Worm (Caenorhabditis elegans) whole organism, L2 larva: ENCODE measurements around the gene ceh-76.

Experiments
- C34F6.9 ChIP-seq: fragments of 150-350 bp; optimal IDR thresholded peaks from 2 replicates; lab custom pipeline; 2014; ENCODE audit warnings: missing biosample characterization, missing genetic modification characterization
- F13H6.1 ChIP-seq: sonication (generic microtip); optimal IDR thresholded peaks from 2 replicates; lab custom pipeline; 2016; ENCODE audit warnings: missing genetic modification characterization, missing compliant biosample characterization
- R02D3.7 ChIP-seq: fragments of 150-350 bp; optimal IDR thresholded peaks from 2 replicates; lab custom pipeline; 2014; ENCODE audit warnings: missing biosample characterization, missing genetic modification characterization
- ZK546.5 ChIP-seq: sonication (generic microtip); optimal IDR thresholded peaks from 2 replicates; lab custom pipeline; 2017; ENCODE audit warnings: missing biosample characterization, missing genetic modification characterization
- ama-1 ChIP-seq: fragments of 150-350 bp; optimal IDR thresholded peaks from 2 replicates; lab custom pipeline; 2018; ENCODE audit warnings: inconsistent platforms
- blmp-1 ChIP-seq: sonication (generic microtip); optimal IDR thresholded peaks from 2 replicates; lab custom pipeline; 2017; ENCODE audit warnings: missing genetic modification characterization, mild to moderate bottlenecking, missing compliant biosample characterization, antibody characterized with exemption, moderate library complexity; ENCODE audit not compliant: insufficient read depth
- ceh-82 ChIP-seq: fragments of 150-350 bp; optimal IDR thresholded peaks from 2 replicates; lab custom pipeline; 2014; ENCODE audit warnings: missing biosample characterization, missing genetic modification characterization
- crh-2 ChIP-seq: sonication (generic microtip); optimal IDR thresholded peaks from 2 replicates; lab custom pipeline; 2017; ENCODE audit warnings: missing biosample characterization, missing genetic modification characterization
- dmd-4 ChIP-seq: sonication (generic microtip); optimal IDR thresholded peaks from 2 replicates; lab custom pipeline; 2017; ENCODE audit warnings: missing biosample characterization, missing genetic modification characterization
- egl-27 ChIP-seq: sonication (generic microtip); optimal IDR thresholded peaks from 3 replicates; lab custom pipeline; 2017; ENCODE audit warnings: missing biosample characterization, missing genetic modification reagents, missing genetic modification characterization
- elt-1 ChIP-seq: fragments of 150-350 bp; optimal IDR thresholded peaks from 2 replicates; lab custom pipeline; 2014; ENCODE audit warnings: missing biosample characterization, missing genetic modification characterization
- elt-3 ChIP-seq: sonication (generic microtip); optimal IDR thresholded peaks from 2 replicates; lab custom pipeline; 2017; ENCODE audit warnings: missing biosample characterization, missing genetic modification characterization
- fos-1 ChIP-seq: fragments of 150-350 bp; optimal IDR thresholded peaks from 2 replicates; lab custom pipeline; 2014; ENCODE audit warnings: missing biosample characterization, missing genetic modification characterization
- gmeb-1 ChIP-seq: fragments of 150-350 bp; optimal IDR thresholded peaks from 2 replicates; lab custom pipeline; 2014; ENCODE audit warnings: missing biosample characterization, missing genetic modification characterization
- lin-11 ChIP-seq: fragments of 150-350 bp; sonication (generic microtip); optimal IDR thresholded peaks from 2 replicates; lab custom pipeline; 2014; ENCODE audit warnings: missing biosample characterization, missing genetic modification characterization, inconsistent platforms, mixed read lengths
- lin-39 ChIP-seq: fragments of 150-350 bp; optimal IDR thresholded peaks from 2 replicates; lab custom pipeline; 2014; ENCODE audit warnings: missing biosample characterization, missing genetic modification reagents, missing genetic modification characterization
- lsy-2 ChIP-seq, 2 experiments: fragments of 150-350 bp in 1 of 2; sonication (generic microtip) in 1 of 2; optimal IDR thresholded peaks; 2 replicates each; lab custom pipeline; 2014 to 2017; ENCODE audit warnings: missing biosample characterization in 2 of 2, missing genetic modification characterization in 2 of 2
- mab-5 ChIP-seq: fragments of 150-350 bp; optimal IDR thresholded peaks from 2 replicates; lab custom pipeline; 2014; ENCODE audit warnings: missing biosample characterization, missing genetic modification characterization
- mdl-1 ChIP-seq, 2 experiments: fragments of 150-350 bp in 1 of 2; sonication (generic microtip) in 1 of 2; optimal IDR thresholded peaks; 2 replicates each; lab custom pipeline; 2017; ENCODE audit warnings: missing biosample characterization in 2 of 2, missing genetic modification characterization in 2 of 2
- nhr-11 ChIP-seq: fragments of 150-350 bp; optimal IDR thresholded peaks from 2 replicates; lab custom pipeline; 2014; ENCODE audit warnings: missing biosample characterization, missing genetic modification characterization
- nhr-12 ChIP-seq: fragments of 150-350 bp; optimal IDR thresholded peaks from 2 replicates; lab custom pipeline; 2014; ENCODE audit warnings: missing biosample characterization, missing genetic modification characterization
- nhr-129 ChIP-seq: fragments of 150-350 bp; optimal IDR thresholded peaks from 2 replicates; lab custom pipeline; 2014; ENCODE audit warnings: missing biosample characterization, missing genetic modification characterization
- nhr-23 ChIP-seq: fragments of 150-350 bp; optimal IDR thresholded peaks from 2 replicates; lab custom pipeline; 2014; ENCODE audit warnings: missing biosample characterization, missing genetic modification reagents, missing genetic modification characterization
- nhr-25 ChIP-seq: fragments of 150-350 bp; sonication (generic microtip); optimal IDR thresholded peaks from 3 replicates; lab custom pipeline; 2014; ENCODE audit warnings: missing biosample characterization, missing genetic modification characterization
- nhr-6 ChIP-seq: fragments of 150-350 bp; optimal IDR thresholded peaks from 2 replicates; lab custom pipeline; 2014; ENCODE audit warnings: missing biosample characterization, missing genetic modification characterization
- sem-4 ChIP-seq: fragments of 150-350 bp; optimal IDR thresholded peaks from 2 replicates; lab custom pipeline; 2014; ENCODE audit warnings: missing biosample characterization, missing genetic modification reagents, missing genetic modification characterization
- skn-1 ChIP-seq: sonication (generic microtip); optimal IDR thresholded peaks from 2 replicates; lab custom pipeline; 2017; ENCODE audit warnings: missing biosample characterization, missing genetic modification characterization
- sma-3 ChIP-seq: sonication (generic microtip); optimal IDR thresholded peaks from 2 replicates; lab custom pipeline; 2016; ENCODE audit warnings: missing genetic modification reagents, missing genetic modification characterization, missing compliant biosample characterization
- sma-9 ChIP-seq, 2 experiments: fragments of 150-350 bp in 1 of 2; sonication (generic microtip) in 1 of 2; optimal IDR thresholded peaks; 2 replicates each; lab custom pipeline; 2014 to 2016; ENCODE audit warnings: missing genetic modification characterization in 2 of 2, mild to moderate bottlenecking in 1 of 2, missing biosample characterization in 1 of 2, missing compliant biosample characterization in 1 of 2, missing genetic modification reagents in 1 of 2, moderate library complexity in 1 of 2
- snpc-4 ChIP-seq: fragments of 150-350 bp; optimal IDR thresholded peaks from 2 replicates; lab custom pipeline; 2014; ENCODE audit warnings: missing biosample characterization, missing genetic modification characterization
- unc-39 ChIP-seq: fragments of 150-350 bp; optimal IDR thresholded peaks from 2 replicates; lab custom pipeline; 2014; ENCODE audit warnings: missing biosample characterization, missing genetic modification characterization
- unc-55 ChIP-seq: fragments of 150-350 bp; sonication (generic microtip); optimal IDR thresholded peaks from 3 replicates; lab custom pipeline; 2014; ENCODE audit warnings: missing biosample characterization, missing genetic modification reagents, missing genetic modification characterization
- zag-1 ChIP-seq: fragments of 150-350 bp; optimal IDR thresholded peaks from 2 replicates; lab custom pipeline; 2014; ENCODE audit warnings: missing biosample characterization, missing genetic modification characterization
- ztf-11 ChIP-seq: sonication (generic microtip); optimal IDR thresholded peaks from 2 replicates; lab custom pipeline; 2017; ENCODE audit warnings: missing biosample characterization, missing genetic modification characterization
- ztf-4 ChIP-seq: fragments of 150-350 bp; optimal IDR thresholded peaks from 2 replicates; lab custom pipeline; 2014; ENCODE audit warnings: missing biosample characterization, missing genetic modification characterization

The ceh-76 gene

ce11 chrV:8019783-8020182, 25.3 kb upstream of the ceh-76 start:
- TF ChIP-seq sma-3 (GFP tag; lab: Kevin White, UChicago) (no peak), unc-55 (no peak), sma-9 (GFP tag; optimal IDR thresholded peaks at IDR 0.05; lab: Kevin White, UChicago) (peak; percentile 5), sma-9 (tag; optimal IDR thresholded peaks at IDR 0.05; lab: Kevin White, UChicago) (no peak), fos-1 (tag; lab: Kevin White, UChicago) (peak; percentile 50), egl-27 (tag; lab: Kevin White, UChicago) (no peak), gmeb-1 (no peak), mdl-1 (tag; optimal IDR thresholded peaks at IDR 0.05; lab: Kevin White, UChicago) (no peak)

ce11 chrV:8018919-8019318, 24.4 kb upstream of the ceh-76 start:
- TF ChIP-seq unc-39 (no peak), fos-1 (tag; lab: Kevin White, UChicago) (peak; percentile 62)

- TF ChIP-seq nhr-12 (tag; lab: Kevin White, UChicago) = no peak
- TF ChIP-seq nhr-23 (tag; lab: Kevin White, UChicago) = no peak
- no peak for TF ChIP-seq lin-39 (tag; lab: Kevin White, UChicago)
- TF ChIP-seq R02D3.7 (tag; lab: Kevin White, UChicago) = no peak
- no peak for TF ChIP-seq crh-2 (tag; lab: Kevin White, UChicago)
- TF ChIP-seq lin-11 (tag; lab: Kevin White, UChicago) = no peak
- TF ChIP-seq fos-1 (tag; lab: Kevin White, UChicago) = peak; percentile 97
- TF ChIP-seq nhr-6 (tag; lab: Kevin White, UChicago) = no peak
- peak; percentile 49 for TF ChIP-seq sma-9 (GFP tag; optimal IDR thresholded peaks at IDR 0.05; lab: Kevin White, UChicago)
- no peak for TF ChIP-seq sma-9 (tag; optimal IDR thresholded peaks at IDR 0.05; lab: Kevin White, UChicago)
- TF ChIP-seq snpc-4 (tag; lab: Kevin White, UChicago) = no peak
- peak; percentile 11 for TF ChIP-seq gmeb-1
- no peak for TF ChIP-seq elt-1
- TF ChIP-seq nhr-11 (tag; lab: Kevin White, UChicago) = no peak
- no peak for TF ChIP-seq nhr-129 (tag; lab: Kevin White, UChicago)
- TF ChIP-seq ZK546.5 (tag; lab: Kevin White, UChicago) = no peak
- TF ChIP-seq ama-1 (lab: Kevin White, UChicago) = no peak
These were observed 23.5 kb upstream of the ceh-76 start for ce11 chrV:8017924-8018323.

- TF ChIP-seq fos-1 (tag; lab: Kevin White, UChicago) = peak; percentile 79
- no peak for TF ChIP-seq ceh-82 (tag; lab: Kevin White, UChicago)
- peak; percentile 16 for TF ChIP-seq sma-9 (GFP tag; optimal IDR thresholded peaks at IDR 0.05; lab: Kevin White, UChicago)
- no peak for TF ChIP-seq sma-9 (tag; optimal IDR thresholded peaks at IDR 0.05; lab: Kevin White, UChicago)
These were observed 22.5 kb upstream of the ceh-76 start, which contains the start of gene sptl-2 for ce11 chrV:8016928-8017327. Gene sptl-2 (plus strand): TSS chrV:8017207.

ce11 chrV:8013901-8014388, 19.5 kb upstream of the ceh-76 start, which contains the start of gene Y97E10AR.6:
Gene Y97E10AR.6 (minus strand): TSS chrV:8013951.
- no peak for TF ChIP-seq blmp-1 (tag; lab: Kevin White, UChicago)
- TF ChIP-seq nhr-25 = no peak
- TF ChIP-seq nhr-129 (tag; lab: Kevin White, UChicago) = peak; percentile 74
- no peak for TF ChIP-seq nhr-11 (tag; lab: Kevin White, UChicago)
- no peak for TF ChIP-seq lin-11 (tag; lab: Kevin White, UChicago)
- TF ChIP-seq lsy-2 (tag; optimal IDR thresholded peaks at IDR 0.05; lab: Kevin White, UChicago) = peak in 1 of 2 experiments; percentile 44
- TF ChIP-seq unc-55 = peak; percentile 70
- TF ChIP-seq fos-1 (tag; lab: Kevin White, UChicago) = peak; percentile 19
- TF ChIP-seq C34F6.9 (tag; lab: Kevin White, UChicago) = peak; percentile 78
- no peak for TF ChIP-seq snpc-4 (tag; lab: Kevin White, UChicago)
- TF ChIP-seq F13H6.1 (tag; lab: Kevin White, UChicago) = no peak
- no peak for TF ChIP-seq sem-4 (tag; lab: Kevin White, UChicago)
- no peak for TF ChIP-seq skn-1 (tag; lab: Kevin White, UChicago)
- no peak for TF ChIP-seq lin-39 (tag; lab: Kevin White, UChicago)
- no peak for TF ChIP-seq mab-5 (tag; lab: Kevin White, UChicago)
- no peak for TF ChIP-seq ZK546.5 (tag; lab: Kevin White, UChicago)
- TF ChIP-seq crh-2 (tag; lab: Kevin White, UChicago) = no peak
- TF ChIP-seq sma-9 (GFP tag; optimal IDR thresholded peaks at IDR 0.05; lab: Kevin White, UChicago) = no peak
- no peak for TF ChIP-seq sma-9 (tag; optimal IDR thresholded peaks at IDR 0.05; lab: Kevin White, UChicago)
- TF ChIP-seq elt-3 (tag; lab: Kevin White, UChicago) = no peak
- TF ChIP-seq ztf-11 = no peak
- TF ChIP-seq nhr-12 (tag; lab: Kevin White, UChicago) = no peak
- no peak for TF ChIP-seq ztf-4 (tag; lab: Kevin White, UChicago)
- TF ChIP-seq dmd-4 (tag; lab: Kevin White, UChicago) = no peak
- no peak for TF ChIP-seq zag-1 (tag; lab: Kevin White, UChicago)
- TF ChIP-seq, all 48 proteins: peak for 5
